Worm (Caenorhabditis elegans) whole organism, young adult: ENCODE measurements around the gene col-118.

Source experiments
- B0019.2 ChIP-seq: fragments of 200-800 bp; sonication (Bioruptor generic); conservative IDR thresholded peaks from 2 replicates; pipeline ENCODE4 v1.3.6; 2022; ENCODE audit warnings: missing genetic modification reagents, missing genetic modification characterization, missing compliant biosample characterization
- B0261.1 ChIP-seq: sonication (generic microtip); optimal IDR thresholded peaks from 2 replicates; lab custom pipeline; 2016; ENCODE audit warnings: mild to moderate bottlenecking, missing genetic modification characterization, moderate library complexity, missing compliant biosample characterization
- F23B12.7 ChIP-seq: sonication (generic microtip); optimal IDR thresholded peaks from 2 replicates; lab custom pipeline; 2017; ENCODE audit warnings: missing genetic modification characterization, mild to moderate bottlenecking, missing compliant biosample characterization, antibody characterized with exemption, moderate library complexity; ENCODE audit not compliant: insufficient read depth
- F39B2.1 ChIP-seq: fragments of 200-800 bp; sonication (Bioruptor generic); IDR thresholded peaks from 2 replicates; pipeline ENCODE4 v1.3.6; 2022; ENCODE audit warnings: missing genetic modification reagents, missing genetic modification characterization, missing compliant biosample characterization
- F49E8.2 ChIP-seq: sonication (generic microtip); optimal IDR thresholded peaks from 3 replicates; lab custom pipeline; 2017; ENCODE audit warnings: missing genetic modification characterization, mild to moderate bottlenecking, missing compliant biosample characterization, antibody characterized with exemption, moderate library complexity; ENCODE audit not compliant: insufficient read depth
- Y53F4B.3 ChIP-seq: fragments of 200-800 bp; sonication (Bioruptor generic); IDR thresholded peaks from 2 replicates; pipeline ENCODE4 v1.3.6; 2022; ENCODE audit warnings: missing genetic modification reagents, missing genetic modification characterization, missing compliant biosample characterization
- Y95B8A.8 ChIP-seq: fragments of 200-800 bp; sonication (Bioruptor generic); IDR thresholded peaks from 2 replicates; pipeline ENCODE4 v1.3.6; 2022; ENCODE audit warnings: missing genetic modification reagents, missing genetic modification characterization, missing compliant biosample characterization
- ZK185.1 ChIP-seq: sonication (generic microtip); optimal IDR thresholded peaks from 2 replicates; lab custom pipeline; 2016; ENCODE audit warnings: mild to moderate bottlenecking, missing genetic modification characterization, missing compliant biosample characterization; ENCODE audit not compliant: poor library complexity, severe bottlenecking
- aptf-3 ChIP-seq: fragments of 200-800 bp; sonication (Bioruptor generic); IDR thresholded peaks from 2 replicates; pipeline ENCODE4 v1.3.6; 2022; ENCODE audit warnings: missing genetic modification characterization, missing compliant biosample characterization
- atf-7 ChIP-seq: sonication (generic microtip); optimal IDR thresholded peaks from 2 replicates; lab custom pipeline; 2017; ENCODE audit warnings: mild to moderate bottlenecking, missing genetic modification characterization, missing compliant biosample characterization
- attf-3 ChIP-seq: fragments of 200-800 bp; sonication (Bioruptor generic); conservative IDR thresholded peaks from 2 replicates; pipeline ENCODE4 v1.3.6; 2022; ENCODE audit warnings: missing genetic modification reagents, missing genetic modification characterization, missing compliant biosample characterization
- attf-5 ChIP-seq: fragments of 200-800 bp; sonication (Bioruptor generic); optimal IDR thresholded peaks from 2 replicates; lab custom pipeline; 2018; ENCODE audit warnings: mild to moderate bottlenecking, missing genetic modification characterization, missing compliant biosample characterization
- attf-6 ChIP-seq: fragments of 200-800 bp; sonication (Bioruptor generic); IDR thresholded peaks from 2 replicates; pipeline ENCODE4 v1.3.6; 2022; ENCODE audit warnings: missing genetic modification reagents, missing genetic modification characterization, missing compliant biosample characterization
- cebp-1 ChIP-seq, 2 experiments: fragments of 200-800 bp in 1 of 2; sonication (Bioruptor generic) in 1 of 2; sonication (generic microtip) in 1 of 2; IDR thresholded peaks in 1 of 2; optimal IDR thresholded peaks in 1 of 2; 2 replicates each; pipeline versions ENCODE4 v1.3.6 to Lab custom; 2017 to 2022; ENCODE audit warnings: missing compliant biosample characterization in 2 of 2, missing genetic modification characterization in 2 of 2, mild to moderate bottlenecking in 1 of 2, missing genetic modification reagents in 1 of 2, moderate library complexity in 1 of 2
- ceh-40 ChIP-seq: fragments of 200-800 bp; sonication (Bioruptor generic); IDR thresholded peaks from 2 replicates; pipeline ENCODE4 v1.3.6; 2022; ENCODE audit warnings: missing genetic modification characterization, missing compliant biosample characterization
- ceh-58 ChIP-seq: fragments of 200-800 bp; sonication (Bioruptor generic); IDR thresholded peaks from 2 replicates; pipeline ENCODE4 v1.3.6; 2022; ENCODE audit warnings: missing genetic modification characterization, missing compliant biosample characterization
- hmg-20 ChIP-seq: fragments of 200-800 bp; sonication (Bioruptor generic); IDR thresholded peaks from 2 replicates; pipeline ENCODE4 v1.3.6; 2022; ENCODE audit warnings: missing genetic modification reagents, missing genetic modification characterization, missing compliant biosample characterization
- let-526 ChIP-seq: fragments of 200-800 bp; sonication (Bioruptor generic); IDR thresholded peaks from 2 replicates; pipeline ENCODE4 v1.3.6; 2022; ENCODE audit warnings: missing genetic modification reagents, missing genetic modification characterization, missing compliant biosample characterization
- let-607 ChIP-seq, 2 experiments: fragments of 200-800 bp in 1 of 2; sonication (Bioruptor generic) in 1 of 2; sonication (generic microtip) in 1 of 2; optimal IDR thresholded peaks; 2 replicates each; lab custom pipeline; 2016 to 2018; ENCODE audit warnings: mild to moderate bottlenecking in 2 of 2, missing compliant biosample characterization in 2 of 2, missing genetic modification characterization in 2 of 2, moderate library complexity in 2 of 2, missing genotype in 1 of 2
- lin-40 ChIP-seq: sonication (generic microtip); optimal IDR thresholded peaks from 2 replicates; lab custom pipeline; 2016; ENCODE audit warnings: missing genetic modification characterization, mild to moderate bottlenecking, missing compliant biosample characterization, missing genotype, missing genetic modification reagents
- lin-54 ChIP-seq: fragments of 200-800 bp; sonication (Bioruptor generic); optimal IDR thresholded peaks from 2 replicates; lab custom pipeline; 2018; ENCODE audit warnings: mild to moderate bottlenecking, missing genetic modification characterization, missing compliant biosample characterization
- lir-1 ChIP-seq: fragments of 200-800 bp; sonication (Bioruptor generic); conservative IDR thresholded peaks from 2 replicates; pipeline ENCODE4 v1.3.6; 2022; ENCODE audit warnings: missing genetic modification reagents, missing genetic modification characterization, missing compliant biosample characterization
- madf-10 ChIP-seq: sonication (generic microtip); optimal IDR thresholded peaks from 2 replicates; lab custom pipeline; 2016; ENCODE audit warnings: mild to moderate bottlenecking, missing genetic modification characterization, missing compliant biosample characterization
- madf-6 ChIP-seq: fragments of 200-800 bp; sonication (Bioruptor generic); IDR thresholded peaks from 2 replicates; pipeline ENCODE4 v1.3.6; 2022; ENCODE audit warnings: missing genetic modification reagents, missing genetic modification characterization, missing compliant biosample characterization
- mcd-1 ChIP-seq: fragments of 200-800 bp; sonication (Bioruptor generic); IDR thresholded peaks from 2 replicates; pipeline ENCODE4 v1.3.6; 2022; ENCODE audit warnings: missing genetic modification reagents, missing genetic modification characterization, missing compliant biosample characterization
- nhr-80 ChIP-seq: sonication (generic microtip); optimal IDR thresholded peaks from 2 replicates; lab custom pipeline; 2016; ENCODE audit warnings: missing genetic modification characterization, missing compliant biosample characterization
- pha-4 ChIP-seq: fragments of 150-350 bp; sonication (generic microtip); optimal IDR thresholded peaks from 2 replicates; lab custom pipeline; 2014; ENCODE audit warnings: missing biosample characterization, missing genetic modification reagents, missing genetic modification characterization
- repo-1 ChIP-seq: sonication (generic microtip); optimal IDR thresholded peaks from 2 replicates; lab custom pipeline; 2017; ENCODE audit warnings: mild to moderate bottlenecking, missing genetic modification characterization, missing compliant biosample characterization
- sdz-38 ChIP-seq: sonication (generic microtip); optimal IDR thresholded peaks from 2 replicates; lab custom pipeline; 2016; ENCODE audit warnings: missing genotype, missing genetic modification characterization, missing compliant biosample characterization
- sptf-2 ChIP-seq: fragments of 200-800 bp; sonication (Bioruptor generic); optimal IDR thresholded peaks from 2 replicates; lab custom pipeline; 2018; ENCODE audit warnings: mild to moderate bottlenecking, missing genetic modification characterization, missing compliant biosample characterization
- xnd-1 ChIP-seq: sonication (generic microtip); optimal IDR thresholded peaks from 2 replicates; lab custom pipeline; 2016; ENCODE audit warnings: missing genotype, missing genetic modification reagents, missing genetic modification characterization, missing compliant biosample characterization
- ztf-28 ChIP-seq: fragments of 200-800 bp; sonication (Bioruptor generic); IDR thresholded peaks from 2 replicates; pipeline ENCODE4 v1.3.6; 2022; ENCODE audit warnings: missing genetic modification reagents, missing genetic modification characterization, missing compliant biosample characterization

Gene col-118

DNA sequence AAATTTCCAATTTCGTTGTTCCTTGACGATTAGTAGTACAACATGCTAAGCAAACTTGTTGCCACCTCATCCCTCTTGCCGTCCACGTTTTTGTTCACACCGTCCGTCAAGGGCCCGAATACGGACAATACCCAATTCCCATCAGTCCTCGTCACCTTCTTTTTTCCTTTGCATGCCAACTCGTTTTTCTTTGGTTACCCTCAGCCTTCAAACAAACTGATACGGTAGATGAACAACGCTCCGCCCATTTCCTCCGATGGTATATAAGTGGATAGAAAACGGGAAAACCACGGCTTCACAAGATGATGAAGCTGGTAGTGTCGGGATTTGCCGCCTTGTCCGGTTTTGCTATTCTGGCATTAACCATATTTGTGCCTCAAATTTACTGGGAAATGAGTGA is at the start of gene col-118:
col-118 (plus strand) TSS at position 301 of the 400 bp plus-strand sequence.
- TF ChIP-seq sdz-38: no peak
- no peak for TF ChIP-seq hmg-20 (GFP tag; lab: Robert Waterston, UW)
- TF ChIP-seq ceh-58 (GFP tag; lab: Robert Waterston, UW): no peak
- TF ChIP-seq ZK185.1 (tag; lab: Kevin White, UChicago): no peak
- TF ChIP-seq madf-6: no peak
- TF ChIP-seq lin-40 (tag; lab: Kevin White, UChicago): no peak
- no peak for TF ChIP-seq lir-1 (GFP tag; lab: Robert Waterston, UW)
- no peak for TF ChIP-seq Y95B8A.8 (GFP tag; lab: Robert Waterston, UW)
- no peak for TF ChIP-seq F23B12.7 (tag; lab: Kevin White, UChicago)
- TF ChIP-seq attf-5 (GFP tag; lab: Kevin White, UChicago): no peak
- TF ChIP-seq mcd-1 (GFP tag; lab: Robert Waterston, UW): no peak
- TF ChIP-seq repo-1 (tag; lab: Kevin White, UChicago): no peak
- no peak for TF ChIP-seq madf-10 (tag; lab: Kevin White, UChicago)
- TF ChIP-seq ceh-40 (GFP tag; lab: Robert Waterston, UW): no peak

DNA sequence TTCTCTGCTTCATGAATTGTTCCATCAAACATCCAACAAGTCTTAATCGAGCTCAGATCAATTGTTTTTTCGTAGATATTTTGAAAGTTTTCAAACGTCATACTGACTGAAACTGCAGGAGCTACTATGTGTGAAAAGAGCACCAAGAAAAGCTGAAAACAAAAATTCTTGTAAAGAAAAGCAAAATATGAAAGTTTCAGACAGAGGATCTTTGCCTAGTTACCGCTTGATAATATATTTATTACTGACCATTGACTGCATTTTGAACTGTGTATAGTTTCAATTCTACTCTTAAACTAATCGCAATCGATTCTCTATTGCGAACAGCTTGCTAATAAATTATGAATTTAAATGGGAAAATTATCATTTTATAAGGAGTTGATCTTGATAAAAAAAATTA is 49.8 kb upstream of the col-118 start, which contains the start of gene clec-182:
clec-182 (minus strand) TSS at position 101 of the 400 bp plus-strand sequence.
- TF ChIP-seq lin-54 (no peak), repo-1 (tag; lab: Kevin White, UChicago) (no peak), atf-7 (no peak), sptf-2 (GFP tag; lab: Kevin White, UChicago) (no peak), Y53F4B.3 (GFP tag; lab: Robert Waterston, UW) (no peak)

DNA sequence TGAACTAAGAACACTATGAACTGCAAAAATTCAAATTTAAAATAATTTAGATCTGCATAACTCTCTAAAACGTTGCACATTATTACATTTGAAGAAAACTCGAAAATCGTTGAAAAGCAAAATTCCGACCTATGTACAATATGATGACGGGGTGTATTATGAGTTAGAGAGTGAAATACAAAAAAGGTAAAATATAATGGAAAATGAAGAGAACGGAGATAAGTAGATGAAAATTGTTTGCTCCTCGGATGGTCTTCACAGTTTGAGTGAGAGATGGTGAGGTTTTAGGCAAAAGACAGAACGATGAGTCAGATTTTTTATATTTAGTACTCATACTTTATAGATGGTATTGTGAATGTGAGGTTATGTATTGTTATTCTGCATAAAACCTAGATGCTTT is 40.7 kb upstream of the col-118 start:
- TF ChIP-seq cebp-1 (GFP tag; IDR thresholded peaks at IDR 0.05; lab: Robert Waterston, UW) (no peak), cebp-1 (tag; optimal IDR thresholded peaks at IDR 0.05; lab: Kevin White, UChicago) (no peak), let-607 (tag; optimal IDR thresholded peaks at IDR 0.05; lab: Kevin White, UChicago) (no peak), nhr-80 (tag; lab: Kevin White, UChicago) (peak; percentile 35), let-526 (no peak)
- TF ChIP-seq, all 124 proteins: peak for 1

- TF ChIP-seq xnd-1 (tag; lab: Kevin White, UChicago) (no peak), ztf-28 (GFP tag; lab: Robert Waterston, UW) (no peak), F39B2.1 (GFP tag; lab: Robert Waterston, UW) (no peak), pha-4 (no peak), B0019.2 (no peak), sptf-2 (GFP tag; lab: Kevin White, UChicago) (no peak), F49E8.2 (tag; lab: Kevin White, UChicago) (no peak), mcd-1 (GFP tag; lab: Robert Waterston, UW) (no peak), aptf-3 (GFP tag; lab: Robert Waterston, UW) (no peak), B0261.1 (no peak), Y95B8A.8 (GFP tag; lab: Robert Waterston, UW) (no peak), attf-3 (GFP tag; lab: Robert Waterston, UW) (no peak), attf-6 (GFP tag; lab: Robert Waterston, UW) (no peak), sdz-38 (no peak)
These were observed 34.4 kb upstream of the col-118 start, which contains the start of gene exc-5 for ce11 chrIV:8813614-8814013. exc-5 (minus strand) TSS chrIV:8813670.
